Worm (Caenorhabditis elegans) whole organism, L3 larva: ENCODE data around the gene epc-1.

ENCODE experiments used
- ceh-16 ChIP-seq: sonication (generic microtip); optimal IDR thresholded peaks from 2 replicates; lab custom pipeline; 2017; ENCODE audit warnings: missing biosample characterization, missing genetic modification characterization
- lin-15B ChIP-seq: fragments of 150-350 bp; optimal IDR thresholded peaks from 2 replicates; lab custom pipeline; 2014; ENCODE audit warnings: missing biosample characterization, missing genetic modification characterization
- nhr-237 ChIP-seq: fragments of 150-350 bp; optimal IDR thresholded peaks from 2 replicates; lab custom pipeline; 2014; ENCODE audit warnings: missing biosample characterization, missing genetic modification characterization

ce11 chrIII:12568036-12568649, 40.2 kb downstream of the epc-1 start:
- TF ChIP-seq nhr-237 (no peak), ceh-16 (tag; lab: Kevin White, UChicago) (no peak), lin-15B (tag; lab: Kevin White, UChicago) (peak; percentile 56)
